Fruit fly (Drosophila melanogaster): ENCODE results near the gene Hyls1.

The Hyls1 gene

DNA sequence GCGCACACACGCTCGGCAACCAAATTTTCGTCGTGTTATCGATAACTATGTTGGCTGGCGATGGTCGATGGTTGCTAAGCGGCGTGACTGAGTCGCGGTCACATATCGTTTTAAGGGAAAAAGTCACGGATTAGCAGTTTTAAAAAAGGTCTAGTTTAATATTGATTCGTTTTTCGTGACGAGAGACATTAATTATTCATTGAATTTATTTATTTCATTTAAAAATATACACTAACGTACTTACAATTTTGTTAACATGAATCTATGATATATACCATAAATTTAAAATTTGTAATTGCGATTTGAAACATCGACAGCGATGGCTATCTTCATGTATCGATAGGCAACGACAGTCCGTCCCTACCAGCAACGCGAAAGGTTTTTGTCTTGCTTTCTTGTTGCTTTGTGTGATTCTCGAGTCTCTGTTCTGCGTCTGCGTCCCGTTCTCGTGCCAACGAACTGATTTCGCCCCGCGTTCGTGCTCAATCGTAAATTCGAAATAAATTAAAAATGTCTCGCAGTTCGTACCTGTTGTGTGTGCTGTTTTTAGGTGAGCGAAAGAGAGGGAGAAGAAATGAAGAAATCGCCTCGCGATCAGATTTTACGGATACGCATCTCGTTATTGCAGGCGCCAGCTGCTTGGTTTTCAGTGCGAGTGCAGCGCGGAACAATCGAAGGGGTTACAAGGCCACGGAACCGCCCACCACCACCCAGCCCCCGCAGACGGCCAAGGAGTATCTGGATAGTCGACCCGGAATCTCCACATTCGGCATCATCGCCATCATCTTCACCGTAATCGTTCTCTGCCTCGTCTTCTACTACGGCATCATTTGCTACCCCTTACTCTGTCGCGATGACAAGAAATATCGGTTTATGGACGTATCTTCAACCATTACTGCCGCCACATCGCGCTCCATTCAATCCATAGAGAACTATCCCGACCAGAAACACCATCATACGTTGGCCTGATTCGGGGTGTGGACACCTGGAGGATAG, at the start of gene Hyls1, which contains the start of the genes chif and CG4455 (continued):
- peak; percentile 43; the same call in 1 of the 2 replicates for TF ChIP-seq lmd (GFP tag; IDR thresholded peaks at IDR 0.05)
- TF ChIP-seq gsb (GFP tag; IDR thresholded peaks at IDR 0.05), result no peak
- TF ChIP-seq CG16779 (GFP tag; IDR thresholded peaks at IDR 0.05), result no peak
- TF ChIP-seq CG10959 (GFP tag; IDR thresholded peaks at IDR 0.05), result no peak
- no peak for TF ChIP-seq cato (GFP tag; optimal IDR thresholded peaks at IDR 0.05; ENCODE audit: borderline replicate concordance)
- TF ChIP-seq CG31388 (GFP tag; optimal IDR thresholded peaks at IDR 0.05), result no peak
- TF ChIP-seq CG8388 (GFP tag; optimal IDR thresholded peaks at IDR 0.05), result no peak
- TF ChIP-seq CG16863 (GFP tag; optimal IDR thresholded peaks at IDR 0.05), result no peak
- peak; percentile 54 for TF ChIP-seq CG3847 (GFP tag; IDR thresholded peaks at IDR 0.05)
- peak; percentile 64 for TF ChIP-seq Nf-YC (tag; optimal IDR thresholded peaks at IDR 0.05)
- peak; percentile 79; the same call in 2 of the 3 replicates for TF ChIP-seq mld (GFP tag; IDR thresholded peaks at IDR 0.05; ENCODE audit: partially characterized antibody)
- TF ChIP-seq scrt (GFP tag; optimal IDR thresholded peaks at IDR 0.05), result peak; percentile 23
- peak; percentile 65 for TF ChIP-seq CG13424 (tag; optimal IDR thresholded peaks at IDR 0.05)
- no peak for TF ChIP-seq seq (GFP tag; IDR thresholded peaks at IDR 0.05)
- TF ChIP-seq CG12104 (GFP tag; optimal IDR thresholded peaks at IDR 0.05), result peak; percentile 38
- peak; percentile 99 for TF ChIP-seq CG3995 (GFP tag; optimal IDR thresholded peaks at IDR 0.05)
- TF ChIP-seq Fer2 (tag; optimal IDR thresholded peaks at IDR 0.05), result peak; percentile 6
- peak; percentile 58 for TF ChIP-seq lbe (GFP tag; optimal IDR thresholded peaks at IDR 0.05)
- TF ChIP-seq disco-r (GFP tag; optimal IDR thresholded peaks at IDR 0.05), result no peak
- no peak for TF ChIP-seq nau (GFP tag; optimal IDR thresholded peaks at IDR 0.05)
- no peak for TF ChIP-seq ham (GFP tag; IDR thresholded peaks at IDR 0.05)
- TF ChIP-seq CG6272 (GFP tag; IDR thresholded peaks at IDR 0.05), result no peak
- no peak for TF ChIP-seq CG2889 (GFP tag; IDR thresholded peaks at IDR 0.05)
- TF ChIP-seq so (GFP tag; IDR thresholded peaks at IDR 0.05), result no peak
- TF ChIP-seq CG12299 (tag; optimal IDR thresholded peaks at IDR 0.05), result no peak
- no peak for TF ChIP-seq kah (GFP tag; optimal IDR thresholded peaks at IDR 0.05)
- peak; percentile 29 for TF ChIP-seq CG5245 (GFP tag; optimal IDR thresholded peaks at IDR 0.05)
- TF ChIP-seq jing (GFP tag; optimal IDR thresholded peaks at IDR 0.05), result no peak
- TF ChIP-seq Meics (GFP tag; optimal IDR thresholded peaks at IDR 0.05), result peak; percentile 46
- no peak for TF ChIP-seq fd64A (GFP tag; optimal IDR thresholded peaks at IDR 0.05)
- TF ChIP-seq phol (tag; optimal IDR thresholded peaks at IDR 0.05), result peak; percentile 63
- TF ChIP-seq Myb (GFP tag; optimal IDR thresholded peaks at IDR 0.05), result no peak
- TF ChIP-seq Mad (GFP tag; optimal IDR thresholded peaks at IDR 0.05), result peak; percentile 28
- TF ChIP-seq CG2120 (GFP tag; optimal IDR thresholded peaks at IDR 0.05), result peak; percentile 43
- no peak for TF ChIP-seq h (optimal IDR thresholded peaks at IDR 0.05)
- TF ChIP-seq org-1 (GFP tag; optimal IDR thresholded peaks at IDR 0.05), result no peak
- TF ChIP-seq CG15601 (tag; optimal IDR thresholded peaks at IDR 0.05), result peak; percentile 59
- peak; percentile 98 for TF ChIP-seq Sin3A (optimal IDR thresholded peaks at IDR 0.05)
- no peak for TF ChIP-seq CG8290 (GFP tag; optimal IDR thresholded peaks at IDR 0.05)
- peak; percentile 23 for TF ChIP-seq CG8290 (tag; optimal IDR thresholded peaks at IDR 0.05)
- TF ChIP-seq ase (GFP tag; IDR thresholded peaks at IDR 0.05), result no peak
- no peak for TF ChIP-seq CkIIα-i1 (GFP tag; IDR thresholded peaks at IDR 0.05)
- no peak for TF ChIP-seq CG7987 (GFP tag; optimal IDR thresholded peaks at IDR 0.05)
- TF ChIP-seq NK7.1 (GFP tag; optimal IDR thresholded peaks at IDR 0.05), result no peak
- TF ChIP-seq CG18011 (GFP tag; optimal IDR thresholded peaks at IDR 0.05), result no peak
- peak; percentile 13 for TF ChIP-seq slou (GFP tag; optimal IDR thresholded peaks at IDR 0.05)
- no peak for TF ChIP-seq pnt (GFP tag; optimal IDR thresholded peaks at IDR 0.05)
- TF ChIP-seq CG11695 (GFP tag; IDR thresholded peaks at IDR 0.05), result no peak
- peak; percentile 2 for TF ChIP-seq CG12942 (GFP tag; optimal IDR thresholded peaks at IDR 0.05)
- no peak for TF ChIP-seq CG11456 (GFP tag; IDR thresholded peaks at IDR 0.05)
- TF ChIP-seq CG13123 (GFP tag; optimal IDR thresholded peaks at IDR 0.05), result no peak
